Worm (Caenorhabditis elegans): ENCODE data around the gene Y17D7C.2.

Gene Y17D7C.2

DNA sequence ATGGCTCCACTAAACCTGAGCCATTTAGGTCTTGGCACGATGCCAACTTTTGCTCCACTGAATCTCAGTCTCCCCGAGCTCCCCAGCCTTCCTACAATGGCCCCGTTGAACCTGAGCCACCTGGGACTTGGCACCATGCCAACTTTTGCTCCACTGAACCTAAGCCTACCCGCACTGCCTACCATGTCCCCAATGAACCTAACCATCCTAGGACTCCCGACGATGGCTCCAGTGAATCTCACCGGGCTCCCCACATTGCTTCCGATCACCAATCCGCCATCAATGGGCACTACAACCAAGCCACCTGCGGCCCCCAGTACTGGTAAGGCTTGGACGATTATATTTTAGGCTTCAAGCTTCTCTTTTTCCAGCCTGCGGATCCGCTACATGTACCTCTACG lies 48.0 kb downstream of the Y17D7C.2 start:
- TF ChIP-seq nhr-11 (tag; optimal IDR thresholded peaks at IDR 0.05): no peak
- no peak for TF ChIP-seq nhr-77 (tag; optimal IDR thresholded peaks at IDR 0.05)
- no peak for TF ChIP-seq ceh-9 (tag; optimal IDR thresholded peaks at IDR 0.05)
- no peak for TF ChIP-seq fkh-10 (GFP tag; optimal IDR thresholded peaks at IDR 0.05)
- no peak for TF ChIP-seq ceh-28 (tag; optimal IDR thresholded peaks at IDR 0.05)
- TF ChIP-seq elt-2 (tag; optimal IDR thresholded peaks at IDR 0.05): no peak
- no peak for TF ChIP-seq nhr-67 (tag; optimal IDR thresholded peaks at IDR 0.05)
- TF ChIP-seq unc-62 (GFP tag; optimal IDR thresholded peaks at IDR 0.05): no peak
- TF ChIP-seq unc-39 (tag; optimal IDR thresholded peaks at IDR 0.05): no peak
- no peak for TF ChIP-seq hmg-11 (tag; optimal IDR thresholded peaks at IDR 0.05)
- no peak for TF ChIP-seq nhr-43 (tag; optimal IDR thresholded peaks at IDR 0.05; ENCODE audit: poor library complexity, severe bottlenecking)
- TF ChIP-seq mdl-1 (tag; optimal IDR thresholded peaks at IDR 0.05): no peak
- TF ChIP-seq nhr-237 (tag; optimal IDR thresholded peaks at IDR 0.05): no peak
- TF ChIP-seq lin-39 (tag; optimal IDR thresholded peaks at IDR 0.05): no peak
- no peak for TF ChIP-seq nhr-12 (tag; optimal IDR thresholded peaks at IDR 0.05)
- no peak for TF ChIP-seq tbx-2 (tag; optimal IDR thresholded peaks at IDR 0.05)

DNA sequence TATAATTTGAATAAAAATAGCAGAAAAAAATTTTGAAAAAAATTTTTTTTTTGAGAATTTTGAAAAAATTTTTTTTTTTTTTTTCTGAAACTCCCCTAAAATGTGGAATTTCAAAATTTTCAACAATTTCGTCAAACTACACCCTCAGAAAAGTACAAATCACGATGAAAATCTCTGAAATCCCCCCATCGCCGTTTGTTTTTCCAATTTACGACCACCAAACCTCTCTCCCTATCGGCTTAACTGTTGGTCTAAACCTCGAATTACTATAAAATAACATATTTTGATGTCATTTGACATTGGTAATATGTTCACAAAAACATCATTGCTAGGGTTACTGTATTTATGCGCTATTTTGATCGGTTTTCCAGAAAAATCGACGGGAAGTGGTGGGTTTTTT lies 49.8 kb downstream of the Y17D7C.2 start, which contains the start of gene Y69H2.10:
Y69H2.10 (plus strand) TSS at position 301 of the 400 bp plus-strand sequence.
- TF ChIP-seq lsy-12 (tag; optimal IDR thresholded peaks at IDR 0.05) (no peak), ZK546.5 (tag; optimal IDR thresholded peaks at IDR 0.05) (no peak), mdl-1 (tag; optimal IDR thresholded peaks at IDR 0.05) (no peak), egl-27 (tag; optimal IDR thresholded peaks at IDR 0.05) (no peak), egl-5 (tag; optimal IDR thresholded peaks at IDR 0.05) (no peak), hmg-11 (tag; optimal IDR thresholded peaks at IDR 0.05) (no peak), ztf-4 (tag; optimal IDR thresholded peaks at IDR 0.05) (no peak), fkh-2 (tag; optimal IDR thresholded peaks at IDR 0.05) (no peak), unc-62 (GFP tag; optimal IDR thresholded peaks at IDR 0.05) (no peak), elt-1 (tag; optimal IDR thresholded peaks at IDR 0.05) (no peak), jun-1 (tag; optimal IDR thresholded peaks at IDR 0.05) (no peak), ama-1 (optimal IDR thresholded peaks at IDR 0.05) (no peak), pha-4 (tag; optimal IDR thresholded peaks at IDR 0.05) (no peak), nhr-12 (tag; optimal IDR thresholded peaks at IDR 0.05) (no peak)

DNA sequence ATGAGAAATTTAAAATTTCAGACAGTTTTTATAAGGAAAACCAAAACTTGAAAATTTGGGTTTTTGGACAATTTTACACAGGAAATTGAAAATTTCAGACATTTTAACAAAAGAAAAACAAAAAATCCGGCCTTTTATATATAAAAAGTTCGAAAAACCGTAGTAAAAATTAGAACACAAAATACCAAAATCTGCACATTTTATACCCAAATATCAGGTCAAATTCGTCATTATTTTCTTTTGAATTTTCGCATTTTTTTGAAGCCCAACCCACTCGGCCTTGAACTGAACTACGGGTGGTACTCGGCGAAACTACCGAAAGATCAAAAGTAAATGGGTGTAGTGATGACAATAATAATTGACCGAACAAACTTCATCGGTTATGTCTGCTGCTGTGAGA lies 52.6 kb downstream of the Y17D7C.2 start:
- TF ChIP-seq ztf-4 (tag; optimal IDR thresholded peaks at IDR 0.05): no peak
- no peak for TF ChIP-seq skn-1 (tag; optimal IDR thresholded peaks at IDR 0.05)
- TF ChIP-seq ceh-28 (tag; optimal IDR thresholded peaks at IDR 0.05): no peak
- TF ChIP-seq nhr-23 (tag; optimal IDR thresholded peaks at IDR 0.05): no peak
- TF ChIP-seq mdl-1 (tag; optimal IDR thresholded peaks at IDR 0.05): no peak
- no peak for TF ChIP-seq lin-39 (tag; optimal IDR thresholded peaks at IDR 0.05)
- no peak for TF ChIP-seq ceh-82 (tag; optimal IDR thresholded peaks at IDR 0.05)
- TF ChIP-seq ceh-16 (tag; optimal IDR thresholded peaks at IDR 0.05): no peak
- no peak for TF ChIP-seq aly-2 (tag; optimal IDR thresholded peaks at IDR 0.05)

All from whole organism, L3 larva.